Fruit fly (Drosophila melanogaster): ENCODE results near the gene alpha-Est7.

dm6 chr3R:7491453-7491853, 32.1 kb downstream of the alpha-Est7 start:
- TF ChIP-seq psq (optimal IDR thresholded peaks at IDR 0.05), result no peak
- TF ChIP-seq ttk (optimal IDR thresholded peaks at IDR 0.05), result no peak
- no peak for TF ChIP-seq Myc (optimal IDR thresholded peaks at IDR 0.05)
- no peak for TF ChIP-seq insv (optimal IDR thresholded peaks at IDR 0.05)
- TF ChIP-seq h (optimal IDR thresholded peaks at IDR 0.05), result no peak
